Fruit fly (Drosophila melanogaster) whole organism, embryonic: Measurements from ENCODE around the gene Reg-2.

Experiments used
- BEAF-32 ChIP-seq: fragments of 200-800 bp; sonication (Bioruptor generic); optimal IDR thresholded peaks from 3 replicates; lab custom pipeline; 2017; ENCODE audit warnings: missing biosample characterization, missing genetic modification characterization, mild to moderate bottlenecking, moderate library complexity, missing genetic modification reagents
- CG11504 ChIP-seq: fragments of 200-800 bp; sonication (Bioruptor generic); optimal IDR thresholded peaks from 3 replicates; lab custom pipeline; 2019; ENCODE audit warnings: missing biosample characterization, mild to moderate bottlenecking, missing genetic modification characterization, moderate library complexity
- CG12155 ChIP-seq: fragments of 200-800 bp; sonication (Bioruptor generic); optimal IDR thresholded peaks from 3 replicates; lab custom pipeline; 2016; ENCODE audit warnings: missing biosample characterization, missing genetic modification characterization
- CG12299 ChIP-seq: fragments of 200-800 bp; sonication (Bioruptor generic); optimal IDR thresholded peaks from 2 replicates; lab custom pipeline; 2018; ENCODE audit warnings: missing biosample characterization, mild to moderate bottlenecking, missing genetic modification characterization
- CG1233 ChIP-seq: fragments of 200-800 bp; sonication (Bioruptor generic); optimal IDR thresholded peaks from 4 replicates; lab custom pipeline; 2018; ENCODE audit warnings: missing biosample characterization, mild to moderate bottlenecking, missing genetic modification characterization
- CG12659 ChIP-seq: fragments of 200-800 bp; sonication (Bioruptor generic); optimal IDR thresholded peaks from 3 replicates; lab custom pipeline; 2017; ENCODE audit warnings: mild to moderate bottlenecking, missing biosample characterization, missing genetic modification reagents, missing genetic modification characterization
- CG13123 ChIP-seq: fragments of 200-800 bp; sonication (Bioruptor generic); optimal IDR thresholded peaks from 2 replicates; lab custom pipeline; 2016; ENCODE audit warnings: missing biosample characterization, missing genetic modification characterization
- CG14710 ChIP-seq: fragments of 200-800 bp; sonication (Bioruptor generic); optimal IDR thresholded peaks from 3 replicates; lab custom pipeline; 2019; ENCODE audit warnings: missing biosample characterization, mild to moderate bottlenecking, missing genetic modification characterization, moderate library complexity
- CG15011 ChIP-seq: fragments of 200-800 bp; sonication (Bioruptor generic); optimal IDR thresholded peaks from 3 replicates; lab custom pipeline; 2018; ENCODE audit warnings: missing biosample characterization, mild to moderate bottlenecking, missing genetic modification characterization
- CG16779 ChIP-seq: fragments of 200-800 bp; sonication (Bioruptor generic); IDR thresholded peaks from 2 replicates; pipeline ENCODE4 v1.3.6; 2022; ENCODE audit warnings: missing biosample characterization, missing genetic modification characterization
- CG18619 ChIP-seq: fragments of 200-800 bp; sonication (Bioruptor generic); optimal IDR thresholded peaks from 3 replicates; lab custom pipeline; 2017; ENCODE audit warnings: missing biosample characterization, mild to moderate bottlenecking, missing genetic modification characterization
- CG3065 ChIP-seq: fragments of 200-800 bp; sonication (Bioruptor generic); optimal IDR thresholded peaks from 2 replicates; lab custom pipeline; 2016; ENCODE audit warnings: missing biosample characterization, missing genetic modification characterization
- CG4820 ChIP-seq: fragments of 200-800 bp; sonication (Bioruptor generic); optimal IDR thresholded peaks from 3 replicates; lab custom pipeline; 2016; ENCODE audit warnings: missing biosample characterization, missing genetic modification characterization
- CG7745 ChIP-seq: fragments of 200-800 bp; sonication (Bioruptor generic); optimal IDR thresholded peaks from 2 replicates; lab custom pipeline; 2018; ENCODE audit warnings: missing biosample characterization, mild to moderate bottlenecking, missing genetic modification characterization, moderate library complexity
- CG7786 ChIP-seq: fragments of 200-800 bp; sonication (Bioruptor generic); optimal IDR thresholded peaks from 2 replicates; lab custom pipeline; 2016; ENCODE audit warnings: missing biosample characterization, missing genetic modification characterization
- CG8290 ChIP-seq, 3 experiments: fragments of 200-800 bp; sonication (Bioruptor generic); optimal IDR thresholded peaks; 2 replicates each; lab custom pipeline; 2016 to 2019; ENCODE audit warnings: missing biosample characterization in 3 of 3, missing genetic modification characterization in 3 of 3, mild to moderate bottlenecking in 2 of 3, moderate library complexity in 1 of 3
- CG9932 ChIP-seq: fragments of 200-800 bp; sonication (Bioruptor generic); IDR thresholded peaks from 2 replicates; pipeline ENCODE4 v1.3.6; 2022; ENCODE audit warnings: missing biosample characterization, missing genetic modification characterization
- Dbx ChIP-seq: fragments of 200-800 bp; sonication (Bioruptor generic); IDR thresholded peaks from 3 replicates; pipeline ENCODE4 v1.3.6; 2022; ENCODE audit warnings: missing biosample characterization, missing genetic modification characterization
- Dfd ChIP-seq, 2 experiments: fragments of >200 bp; optimal IDR thresholded peaks; 2 replicates each; lab custom pipeline; 2017; ENCODE audit warnings: missing biosample characterization in 2 of 2, missing genetic modification characterization in 2 of 2
- HLH3B ChIP-seq: fragments of 200-800 bp; sonication (Bioruptor generic); IDR thresholded peaks from 2 replicates; pipeline ENCODE4 v1.3.6; 2022; ENCODE audit warnings: missing biosample characterization, missing genetic modification characterization
- HLHmδ ChIP-seq: fragments of 200-800 bp; sonication (Bioruptor generic); optimal IDR thresholded peaks from 2 replicates; lab custom pipeline; 2018; ENCODE audit warnings: missing biosample characterization, mild to moderate bottlenecking, missing genetic modification characterization, moderate library complexity
- Hr3 ChIP-seq: fragments of 200-800 bp; sonication (Bioruptor generic); optimal IDR thresholded peaks from 3 replicates; lab custom pipeline; 2016; ENCODE audit warnings: missing biosample characterization, missing genetic modification characterization
- Kr ChIP-seq: fragments of 200-800 bp; sonication (Bioruptor generic); optimal IDR thresholded peaks from 2 replicates; lab custom pipeline; 2017; ENCODE audit warnings: missing biosample characterization, mild to moderate bottlenecking, missing genetic modification characterization
- Mad ChIP-seq: fragments of 200-800 bp; sonication (Bioruptor generic); optimal IDR thresholded peaks from 2 replicates; lab custom pipeline; 2016; ENCODE audit warnings: missing biosample characterization, missing genetic modification characterization
- Nf-YC ChIP-seq: fragments of 200-800 bp; optimal IDR thresholded peaks from 3 replicates; lab custom pipeline; 2019; ENCODE audit warnings: missing biosample characterization, mild to moderate bottlenecking, missing genetic modification characterization, moderate library complexity
- Optix ChIP-seq: fragments of 200-800 bp; sonication (Bioruptor generic); IDR thresholded peaks from 3 replicates; pipeline ENCODE4 v1.3.6; 2022; ENCODE audit warnings: missing biosample characterization, missing genetic modification characterization
- Ravus ChIP-seq: fragments of 200-800 bp; sonication (Bioruptor generic); IDR thresholded peaks from 2 replicates; pipeline ENCODE4 v1.3.6; 2022; ENCODE audit warnings: missing biosample characterization, missing genetic modification characterization
- Six4 ChIP-seq: fragments of 200-800 bp; sonication (Bioruptor generic); optimal IDR thresholded peaks from 2 replicates; lab custom pipeline; 2016; ENCODE audit warnings: missing biosample characterization, missing genetic modification characterization
- Vsx1 ChIP-seq: fragments of 200-800 bp; sonication (Bioruptor generic); optimal IDR thresholded peaks from 2 replicates; lab custom pipeline; 2017; ENCODE audit warnings: missing biosample characterization, mild to moderate bottlenecking, missing genetic modification characterization, missing genetic modification reagents
- ab ChIP-seq: fragments of 200-800 bp; sonication (Bioruptor generic); optimal IDR thresholded peaks from 2 replicates; lab custom pipeline; 2016; ENCODE audit warnings: missing biosample characterization, missing genetic modification characterization
- ato ChIP-seq: fragments of 200-800 bp; sonication (Bioruptor generic); IDR thresholded peaks from 2 replicates; pipeline ENCODE4 v1.3.6; 2022; ENCODE audit warnings: missing biosample characterization, missing genetic modification characterization; ENCODE audit not compliant: partially characterized antibody
- cas ChIP-seq: fragments of 200-800 bp; sonication (Bioruptor generic); IDR thresholded peaks from 2 replicates; pipeline ENCODE4 v1.3.6; 2022; ENCODE audit warnings: missing biosample characterization, missing genetic modification characterization
- dpn ChIP-seq, 2 experiments: fragments of 200-800 bp; sonication (Bioruptor generic); optimal IDR thresholded peaks; 3 replicates each; lab custom pipeline; 2016; ENCODE audit warnings: missing biosample characterization in 2 of 2, missing genetic modification characterization in 2 of 2
- grau ChIP-seq: fragments of 200-800 bp; optimal IDR thresholded peaks from 3 replicates; lab custom pipeline; 2019; ENCODE audit warnings: missing biosample characterization, mild to moderate bottlenecking, missing genetic modification characterization, moderate library complexity
- klu ChIP-seq: fragments of 200-800 bp; sonication (Bioruptor generic); IDR thresholded peaks from 2 replicates; pipeline ENCODE4 v1.3.6; 2022; ENCODE audit warnings: missing biosample characterization, missing genetic modification characterization
- lab ChIP-seq: fragments of 200-800 bp; sonication (Bioruptor generic); optimal IDR thresholded peaks from 3 replicates; lab custom pipeline; 2017; ENCODE audit warnings: missing biosample characterization, missing genetic modification characterization, mild to moderate bottlenecking, moderate library complexity, missing genetic modification reagents
- pfk ChIP-seq: fragments of 200-800 bp; sonication (Bioruptor generic); optimal IDR thresholded peaks from 2 replicates; lab custom pipeline; 2018; ENCODE audit warnings: missing biosample characterization, mild to moderate bottlenecking, missing genetic modification characterization, moderate library complexity
- prd ChIP-seq, 3 experiments: fragments of >200 bp in 2 of 3; fragments of 200-800 bp in 1 of 3; sonication (Bioruptor generic) in 1 of 3; optimal IDR thresholded peaks in 2 of 3; IDR thresholded peaks in 1 of 3; 2 replicates in 2 of 3; 3 replicates in 1 of 3; pipeline versions ENCODE4 v1.3.6 to Lab custom; 2017 to 2022; ENCODE audit warnings: missing biosample characterization in 1 of 3, missing genetic modification characterization in 1 of 3
- ro ChIP-seq: fragments of 200-800 bp; sonication (Bioruptor generic); IDR thresholded peaks from 2 replicates; pipeline ENCODE4 v1.3.6; 2022; ENCODE audit warnings: missing biosample characterization, missing genetic modification characterization
- run ChIP-seq: fragments of 200-800 bp; sonication (Bioruptor generic); optimal IDR thresholded peaks from 3 replicates; lab custom pipeline; 2018; ENCODE audit warnings: missing biosample characterization, mild to moderate bottlenecking, missing genetic modification characterization
- sc ChIP-seq, 3 experiments: fragments of >200 bp in 2 of 3; fragments of 200-800 bp in 1 of 3; sonication (Bioruptor generic) in 1 of 3; optimal IDR thresholded peaks; 2 replicates in 2 of 3; 3 replicates in 1 of 3; lab custom pipeline; 2017; ENCODE audit warnings: mild to moderate bottlenecking in 1 of 3, missing biosample characterization in 1 of 3, missing genetic modification characterization in 1 of 3, missing genetic modification reagents in 1 of 3
- sens-2 ChIP-seq: fragments of 200-800 bp; sonication (Bioruptor generic); IDR thresholded peaks from 2 replicates; pipeline ENCODE4 v1.3.6; 2022; ENCODE audit warnings: missing biosample characterization, missing genetic modification characterization
- seq ChIP-seq: fragments of 200-800 bp; sonication (Bioruptor generic); IDR thresholded peaks from 2 replicates; pipeline ENCODE4 v1.3.6; 2022; ENCODE audit warnings: missing biosample characterization, missing genetic modification characterization
- shn ChIP-seq: fragments of 200-800 bp; sonication (Bioruptor generic); optimal IDR thresholded peaks from 3 replicates; lab custom pipeline; 2016; ENCODE audit warnings: missing biosample characterization, missing genetic modification characterization
- sisA ChIP-seq: fragments of 200-800 bp; sonication (Bioruptor generic); IDR thresholded peaks from 2 replicates; pipeline ENCODE4 v1.3.6; 2022; ENCODE audit warnings: missing biosample characterization, missing genetic modification characterization
- tgo ChIP-seq: fragments of 200-800 bp; sonication (Bioruptor generic); IDR thresholded peaks from 3 replicates; pipeline ENCODE4 v1.3.6; 2022; ENCODE audit warnings: missing biosample characterization, missing genetic modification characterization
- twi ChIP-seq: fragments of 200-800 bp; optimal IDR thresholded peaks from 2 replicates; lab custom pipeline; 2019; ENCODE audit warnings: missing biosample characterization, mild to moderate bottlenecking, missing genetic modification characterization, moderate library complexity
- yki ChIP-seq: fragments of >200 bp; optimal IDR thresholded peaks from 3 replicates; lab custom pipeline; 2018
- z ChIP-seq: fragments of 200-800 bp; sonication (Bioruptor generic); IDR thresholded peaks from 3 replicates; pipeline ENCODE4 v1.3.6; 2022; ENCODE audit warnings: missing biosample characterization, missing genetic modification characterization

Reg-2 gene

DNA sequence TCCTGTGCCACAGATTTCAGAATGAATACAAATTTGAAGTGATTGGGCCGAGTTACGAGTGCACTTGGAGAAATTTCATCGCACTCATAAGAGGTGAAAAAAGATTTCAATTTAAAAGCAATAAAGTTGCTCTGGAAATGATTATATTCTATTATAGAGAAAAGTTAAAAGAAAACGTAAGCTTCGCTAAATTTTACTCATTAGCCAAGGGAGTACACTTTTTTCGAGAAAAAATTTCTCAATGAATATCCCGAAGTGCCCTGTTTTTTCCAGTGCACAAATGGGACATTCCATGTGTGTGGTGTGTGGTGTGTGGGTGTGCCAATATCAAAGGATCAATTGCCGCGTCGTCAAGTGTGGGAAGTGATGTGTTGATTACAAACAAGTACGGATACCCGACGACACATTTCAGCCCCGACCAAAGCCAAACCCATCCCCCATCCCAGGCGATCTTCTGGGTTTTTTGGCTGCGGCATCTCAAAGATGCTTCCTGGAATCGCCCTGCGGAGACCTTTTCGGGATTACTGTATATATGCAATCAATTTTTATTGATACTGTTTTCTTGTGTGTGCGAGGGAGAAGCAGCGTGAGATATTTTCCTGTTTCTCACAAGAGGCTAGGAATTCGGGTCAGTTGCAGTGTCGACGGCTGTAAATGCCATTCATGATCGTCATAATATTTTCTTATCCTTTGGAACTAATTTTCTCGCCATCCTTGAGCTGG, 7.4 kb upstream of the Reg-2 start (continued):
- TF ChIP-seq seq (GFP tag; lab: Robert Waterston, UW): no peak
- no peak for TF ChIP-seq Dfd (GFP tag; optimal IDR thresholded peaks at IDR 0.05; lab: Kevin White, UChicago)
- TF ChIP-seq CG14710: peak; percentile 77
- no peak for TF ChIP-seq cas (GFP tag; lab: Robert Waterston, UW)
- peak; percentile 94 for TF ChIP-seq twi
- TF ChIP-seq lab: peak; percentile 16
- peak; percentile 31 for TF ChIP-seq CG7786 (GFP tag; lab: Kevin White, UChicago)
- no peak for TF ChIP-seq shn
- TF ChIP-seq ab: no peak
- peak; percentile 27 for TF ChIP-seq Six4
- TF ChIP-seq CG12155: peak; percentile 3
- TF ChIP-seq Hr3 (GFP tag; lab: Kevin White, UChicago): peak; percentile 42
- peak; percentile 14 for TF ChIP-seq CG1233 (GFP tag; lab: Kevin White, UChicago)
- no peak for TF ChIP-seq Dbx (GFP tag; lab: Robert Waterston, UW)
- TF ChIP-seq sc (optimal IDR thresholded peaks at IDR 0.05; lab: Kevin White, UChicago): no peak
- peak; percentile 40 for TF ChIP-seq sc (GFP tag; optimal IDR thresholded peaks at IDR 0.05; lab: Kevin White, UChicago)
- peak; percentile 43 for TF ChIP-seq CG11504 (tag; lab: Kevin White, UChicago)
- peak; percentile 19 to 37 for TF ChIP-seq dpn (GFP tag; optimal IDR thresholded peaks at IDR 0.05; lab: Kevin White, UChicago)
- 0 out of 2 replicates have a peak, but pooled peaks have one; percentile 9 for TF ChIP-seq HLH3B (GFP tag; lab: Robert Waterston, UW)
- peak; percentile 56 for TF ChIP-seq grau (tag; lab: Kevin White, UChicago)
- TF ChIP-seq BEAF-32: no peak
- TF ChIP-seq CG18619: peak; percentile 46
- TF ChIP-seq Vsx1: peak; percentile 15
- no peak for TF ChIP-seq CG3065 (GFP tag; lab: Kevin White, UChicago)
- TF ChIP-seq z (GFP tag; lab: Robert Waterston, UW): 0 out of 3 replicates have a peak, but pooled peaks have one; percentile 30
- no peak for TF ChIP-seq CG12299 (tag; lab: Kevin White, UChicago)
- TF ChIP-seq Mad (GFP tag; lab: Kevin White, UChicago): peak; percentile 26
- peak; percentile 47 for TF ChIP-seq Kr (GFP tag; lab: Kevin White, UChicago)
- no peak for TF ChIP-seq Optix (GFP tag; lab: Robert Waterston, UW)
- peak; percentile 26 for TF ChIP-seq CG8290 (GFP tag; optimal IDR thresholded peaks at IDR 0.05; lab: Kevin White, UChicago)
- no peak for TF ChIP-seq CG8290 (tag; optimal IDR thresholded peaks at IDR 0.05; lab: Kevin White, UChicago)
- TF ChIP-seq CG7745: no peak
- no peak for TF ChIP-seq CG15011 (GFP tag; lab: Kevin White, UChicago)
- TF ChIP-seq sisA (GFP tag; lab: Robert Waterston, UW): peak; percentile 39; the same call in 1 of the 2 replicates
- TF ChIP-seq Nf-YC: no peak
- TF ChIP-seq CG12659 (GFP tag; lab: Kevin White, UChicago): peak; percentile 13
- TF ChIP-seq Ravus (GFP tag; lab: Robert Waterston, UW): no peak
- no peak for TF ChIP-seq pfk (GFP tag; lab: Kevin White, UChicago)
- TF ChIP-seq yki (lab: Kevin White, UChicago): no peak
- TF ChIP-seq prd (optimal IDR thresholded peaks at IDR 0.05; lab: Kevin White, UChicago): no peak
- TF ChIP-seq prd (GFP tag; IDR thresholded peaks at IDR 0.05; lab: Robert Waterston, UW): peak; percentile 88
- TF ChIP-seq ato (GFP tag; lab: Robert Waterston, UW): no peak
- no peak for TF ChIP-seq ro (GFP tag; lab: Robert Waterston, UW)
- no peak for TF ChIP-seq CG13123 (GFP tag; lab: Kevin White, UChicago)
- no peak for TF ChIP-seq HLHmδ (GFP tag; lab: Kevin White, UChicago)
- no peak for TF ChIP-seq tgo (GFP tag; lab: Robert Waterston, UW)
- TF ChIP-seq run: no peak
- peak; percentile 53 for TF ChIP-seq CG4820 (GFP tag; lab: Kevin White, UChicago)
- no peak for TF ChIP-seq sens-2 (GFP tag; lab: Robert Waterston, UW)
- no peak for TF ChIP-seq CG9932
- TF ChIP-seq klu: no peak
- TF ChIP-seq CG16779 (GFP tag; lab: Robert Waterston, UW): no peak
